Worm (Caenorhabditis elegans): ENCODE results near the gene inf-1.

DNA sequence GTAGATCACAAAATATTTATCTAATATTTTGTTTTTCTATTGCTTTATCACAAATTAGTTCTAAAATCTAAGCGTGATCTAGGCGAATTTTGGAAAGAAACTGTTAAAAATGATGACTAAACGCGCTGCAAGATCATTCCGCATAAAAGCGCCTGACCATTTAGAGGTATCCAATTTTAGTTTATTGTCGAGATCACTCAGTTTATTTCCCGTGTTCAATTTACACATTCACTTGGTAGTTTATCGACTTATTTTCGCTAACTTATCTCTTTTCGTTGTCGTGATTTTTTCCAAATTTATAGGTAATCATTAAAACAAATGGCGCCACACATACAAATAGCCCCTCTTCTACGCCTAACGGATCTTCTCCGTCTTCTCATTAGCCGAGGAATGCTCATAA is 23.5 kb upstream of the inf-1 start, which contains the start of gene T07E3.2:
- no peak for TF ChIP-seq ztf-29 (GFP tag; IDR thresholded peaks at IDR 0.05)
- no peak for TF ChIP-seq klf-2 (GFP tag; conservative IDR thresholded peaks at IDR 0.05)
- TF ChIP-seq ztf-23 (GFP tag; IDR thresholded peaks at IDR 0.05), result no peak
- TF ChIP-seq cog-1 (tag; optimal IDR thresholded peaks at IDR 0.05), result no peak

All from whole organism, midembryonic.